Fruit fly (Drosophila melanogaster) whole organism, embryonic: ENCODE data around the gene Ice2.

Source experiments
- CG4707 ChIP-seq: fragments of 200-800 bp; sonication (Bioruptor generic); optimal IDR thresholded peaks from 2 replicates; lab custom pipeline; 2018; ENCODE audit warnings: missing biosample characterization, mild to moderate bottlenecking, missing genetic modification characterization, moderate library complexity
- Doc2 ChIP-seq: fragments of 200-800 bp; sonication (Bioruptor generic); IDR thresholded peaks from 2 replicates; pipeline ENCODE4 v1.3.6; 2022; ENCODE audit warnings: missing biosample characterization, missing genetic modification characterization
- Hey ChIP-seq: fragments of 200-800 bp; sonication (Bioruptor generic); optimal IDR thresholded peaks from 3 replicates; lab custom pipeline; 2018; ENCODE audit warnings: missing biosample characterization, mild to moderate bottlenecking, missing genetic modification characterization
- gro ChIP-seq: fragments of 200-800 bp; sonication (Bioruptor generic); optimal IDR thresholded peaks from 2 replicates; lab custom pipeline; 2016; ENCODE audit warnings: missing biosample characterization, missing genetic modification characterization

- no peak for TF ChIP-seq CG4707 (GFP tag; lab: Kevin White, UChicago)
- TF ChIP-seq Hey (tag; lab: Kevin White, UChicago) = no peak
- TF ChIP-seq Doc2 (GFP tag; lab: Robert Waterston, UW) = no peak
- TF ChIP-seq gro (GFP tag; lab: Kevin White, UChicago) = no peak
Observed at dm6 chr3R:21168105-21168504, 38.1 kb downstream of the Ice2 start, which contains the start of gene Snmp1.
